Fruit fly (Drosophila melanogaster): Measurements from ENCODE around the gene CG11837.

Gene CG11837

DNA sequence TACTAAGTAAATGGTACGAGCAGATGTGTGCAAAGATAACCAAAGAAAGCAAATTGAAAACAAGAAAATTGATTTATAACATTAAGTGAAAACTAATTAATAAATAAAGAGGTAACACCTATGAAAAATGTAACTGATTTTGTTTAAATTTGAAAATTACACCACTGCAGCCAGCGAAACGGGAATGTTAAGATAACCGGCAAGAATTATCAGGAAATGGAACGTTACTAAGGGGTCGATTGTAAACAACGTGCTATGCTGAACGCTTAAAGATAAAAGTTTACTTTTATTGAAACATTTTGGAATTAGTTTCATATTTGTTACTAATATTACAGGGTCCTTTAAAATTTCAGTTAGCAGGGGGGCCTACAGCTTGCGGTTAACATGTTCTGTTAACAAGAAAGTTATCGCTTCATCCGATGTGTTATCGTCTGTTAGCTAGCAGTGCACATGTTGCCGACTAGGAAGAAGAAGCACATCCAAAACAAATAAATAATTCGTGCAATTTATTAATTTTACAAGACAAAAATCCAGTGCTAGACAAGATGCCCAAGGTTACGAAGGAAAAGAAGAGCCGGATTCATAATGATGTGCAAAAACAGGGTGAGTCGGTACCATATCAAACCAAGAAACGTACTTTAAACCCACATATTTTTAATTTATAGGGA is at the start of gene CG11837:
Gene CG11837, plus strand, starts transcription at position 439 of the 668 bp plus-strand sequence.
- TF ChIP-seq kay (GFP tag; ENCODE audit: borderline replicate concordance) (peak; percentile 91), Mnt (GFP tag; optimal IDR thresholded peaks at IDR 0.05) (peak; percentile 95), CG7101 (tag; optimal IDR thresholded peaks at IDR 0.05) (no peak)

dm6 chr3R:29000001-29000400 is 49.3 kb upstream of the CG11837 start:
- TF ChIP-seq cic (GFP tag; optimal IDR thresholded peaks at IDR 0.05) (no peak), cnc (optimal IDR thresholded peaks at IDR 0.05) (no peak), CG1620 (GFP tag; optimal IDR thresholded peaks at IDR 0.05) (no peak), CG33017 (tag; optimal IDR thresholded peaks at IDR 0.05) (no peak), Clk (GFP tag; optimal IDR thresholded peaks at IDR 0.05) (no peak), Crg-1 (GFP tag; optimal IDR thresholded peaks at IDR 0.05) (no peak), kay (GFP tag; ENCODE audit: borderline replicate concordance) (no peak), CG11617 (GFP tag; optimal IDR thresholded peaks at IDR 0.05) (no peak), CG5204 (GFP tag; optimal IDR thresholded peaks at IDR 0.05) (no peak), CG7101 (tag; optimal IDR thresholded peaks at IDR 0.05) (no peak), CG12768 (GFP tag; optimal IDR thresholded peaks at IDR 0.05) (no peak), CG7045 (GFP tag; optimal IDR thresholded peaks at IDR 0.05) (no peak), Hr96 (GFP tag; optimal IDR thresholded peaks at IDR 0.05) (no peak), ovo (GFP tag; optimal IDR thresholded peaks at IDR 0.05) (no peak), CG14711 (tag; optimal IDR thresholded peaks at IDR 0.05) (no peak), tj (GFP tag; optimal IDR thresholded peaks at IDR 0.05) (no peak)

DNA sequence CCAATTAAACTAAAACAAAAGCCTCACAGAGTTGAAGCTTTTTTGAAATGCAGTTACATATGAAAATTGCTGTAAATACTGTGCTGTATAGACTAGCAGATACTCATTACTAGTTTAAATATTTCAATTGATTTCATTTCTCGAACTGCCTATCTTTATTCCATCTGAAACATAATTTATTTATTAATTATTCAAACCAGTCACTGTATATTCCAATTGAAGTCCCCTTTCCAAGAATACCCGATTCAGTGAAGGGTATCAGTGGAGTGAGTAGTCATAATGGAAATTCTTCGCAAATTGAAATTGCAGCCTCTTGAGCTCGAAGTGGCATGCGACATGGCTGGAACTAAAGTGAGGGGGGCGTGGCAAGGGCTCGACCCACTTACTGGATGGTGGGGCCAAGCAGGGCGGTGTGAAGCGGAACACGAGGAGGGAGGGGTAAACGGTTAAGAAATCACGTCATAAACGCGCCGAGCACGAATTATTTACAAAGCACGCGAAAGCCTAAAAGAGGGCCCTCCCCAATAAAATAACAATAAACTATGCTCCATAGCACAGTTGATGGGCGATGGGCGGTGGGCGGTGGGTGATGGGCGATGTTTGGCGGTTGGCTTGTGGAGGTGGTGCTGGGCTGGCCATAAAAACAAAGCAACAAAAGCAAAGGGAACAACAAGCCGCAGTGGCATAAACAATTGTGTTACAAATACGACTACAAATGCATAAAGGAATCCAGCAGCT is 44.2 kb upstream of the CG11837 start:
- TF ChIP-seq bab1 (GFP tag; optimal IDR thresholded peaks at IDR 0.05) (peak; percentile 70), CG5204 (GFP tag; optimal IDR thresholded peaks at IDR 0.05) (no peak)

DNA sequence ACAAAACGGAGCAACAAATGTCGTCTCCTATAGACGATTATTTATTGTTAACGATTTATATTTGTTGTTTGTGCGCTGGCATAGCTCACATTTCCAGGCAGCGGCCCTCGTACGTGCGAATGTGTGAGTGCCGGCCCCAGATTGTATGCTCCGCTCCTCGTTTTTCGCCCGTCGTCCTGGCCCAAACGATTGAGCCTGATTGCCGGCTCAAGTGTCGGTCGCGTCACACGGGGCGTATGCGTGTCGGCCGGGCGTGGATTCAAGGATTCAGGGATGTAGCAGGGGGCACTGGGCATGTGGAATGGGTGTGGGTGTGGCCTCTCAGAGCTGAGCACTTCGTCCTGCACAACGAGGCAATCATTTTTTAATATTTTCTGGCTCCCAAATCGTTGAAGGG is 43.7 kb upstream of the CG11837 start:
- TF ChIP-seq ovo (GFP tag; optimal IDR thresholded peaks at IDR 0.05) (no peak), kay (GFP tag; ENCODE audit: borderline replicate concordance) (no peak), CG1620 (GFP tag; optimal IDR thresholded peaks at IDR 0.05) (no peak), toe (GFP tag; optimal IDR thresholded peaks at IDR 0.05) (no peak), Hr96 (GFP tag; optimal IDR thresholded peaks at IDR 0.05) (no peak), CG14711 (tag; optimal IDR thresholded peaks at IDR 0.05) (no peak), cnc (optimal IDR thresholded peaks at IDR 0.05) (no peak), CG11617 (GFP tag; optimal IDR thresholded peaks at IDR 0.05) (no peak), Clk (GFP tag; optimal IDR thresholded peaks at IDR 0.05) (no peak), cic (GFP tag; optimal IDR thresholded peaks at IDR 0.05) (no peak), Crg-1 (GFP tag; optimal IDR thresholded peaks at IDR 0.05) (no peak)

DNA sequence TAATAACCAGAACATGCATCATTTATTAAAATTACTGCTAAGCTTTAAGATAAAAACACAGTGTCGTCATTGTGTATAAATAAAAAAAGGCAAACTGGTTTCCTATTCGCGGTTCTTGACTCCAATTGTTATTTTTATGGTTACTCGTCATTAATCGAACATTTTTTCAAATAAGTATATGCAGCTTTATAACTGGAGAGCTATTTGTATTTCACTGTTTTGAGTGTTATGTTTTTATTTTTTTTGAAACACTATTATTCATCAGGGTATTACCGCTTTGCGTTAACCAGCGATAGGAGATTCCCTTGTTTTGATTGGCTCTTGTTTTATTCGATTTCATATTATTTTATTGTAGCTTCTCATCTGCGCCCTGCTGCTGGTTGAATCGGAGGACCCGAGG is 38.1 kb upstream of the CG11837 start:
- TF ChIP-seq Mnt (GFP tag; optimal IDR thresholded peaks at IDR 0.05) (no peak), CG33017 (tag; optimal IDR thresholded peaks at IDR 0.05) (no peak), bab1 (GFP tag; optimal IDR thresholded peaks at IDR 0.05) (no peak), Hr96 (GFP tag; optimal IDR thresholded peaks at IDR 0.05) (no peak), tj (GFP tag; optimal IDR thresholded peaks at IDR 0.05) (no peak), pad (GFP tag; optimal IDR thresholded peaks at IDR 0.05) (no peak), CG7045 (GFP tag; optimal IDR thresholded peaks at IDR 0.05) (no peak), cnc (optimal IDR thresholded peaks at IDR 0.05) (no peak), CG1620 (GFP tag; optimal IDR thresholded peaks at IDR 0.05) (no peak), toe (GFP tag; optimal IDR thresholded peaks at IDR 0.05) (no peak), Clk (GFP tag; optimal IDR thresholded peaks at IDR 0.05) (no peak), kay (GFP tag; ENCODE audit: borderline replicate concordance) (no peak), Crg-1 (GFP tag; optimal IDR thresholded peaks at IDR 0.05) (no peak), CG14711 (tag; optimal IDR thresholded peaks at IDR 0.05) (no peak), CG11617 (GFP tag; optimal IDR thresholded peaks at IDR 0.05) (no peak)

DNA sequence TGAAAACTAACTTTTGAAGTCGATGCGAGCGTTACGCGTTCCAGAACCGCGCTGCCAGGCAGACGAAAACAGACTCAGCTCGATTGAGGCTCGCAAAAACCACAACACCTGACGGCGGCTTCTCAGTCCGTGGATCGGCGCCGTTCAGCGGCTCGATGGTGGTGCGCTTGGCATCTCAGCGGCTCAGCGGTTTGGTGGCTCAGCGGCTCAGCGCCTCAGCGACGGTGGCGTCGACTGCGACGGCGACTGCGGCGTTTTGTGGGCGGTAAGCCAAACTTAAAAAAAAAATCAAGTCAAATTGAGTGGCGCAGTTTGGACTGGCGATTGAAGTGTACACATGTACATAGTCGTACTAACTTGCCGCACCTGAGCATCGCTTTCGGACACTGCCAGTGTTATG is 28.9 kb upstream of the CG11837 start, which contains the start of gene wat:
Gene wat, minus strand, starts transcription at position 41 of the 400 bp plus-strand sequence.
- TF ChIP-seq CG11617 (GFP tag; optimal IDR thresholded peaks at IDR 0.05) (no peak), CG7045 (GFP tag; optimal IDR thresholded peaks at IDR 0.05) (no peak), Mnt (GFP tag; optimal IDR thresholded peaks at IDR 0.05) (no peak), CG14711 (tag; optimal IDR thresholded peaks at IDR 0.05) (no peak), Hr96 (GFP tag; optimal IDR thresholded peaks at IDR 0.05) (no peak), Crg-1 (GFP tag; optimal IDR thresholded peaks at IDR 0.05) (no peak), CG33017 (tag; optimal IDR thresholded peaks at IDR 0.05) (no peak), CG12768 (GFP tag; optimal IDR thresholded peaks at IDR 0.05) (no peak), cic (GFP tag; optimal IDR thresholded peaks at IDR 0.05) (no peak), tj (GFP tag; optimal IDR thresholded peaks at IDR 0.05) (no peak), CG1620 (GFP tag; optimal IDR thresholded peaks at IDR 0.05) (no peak)

DNA sequence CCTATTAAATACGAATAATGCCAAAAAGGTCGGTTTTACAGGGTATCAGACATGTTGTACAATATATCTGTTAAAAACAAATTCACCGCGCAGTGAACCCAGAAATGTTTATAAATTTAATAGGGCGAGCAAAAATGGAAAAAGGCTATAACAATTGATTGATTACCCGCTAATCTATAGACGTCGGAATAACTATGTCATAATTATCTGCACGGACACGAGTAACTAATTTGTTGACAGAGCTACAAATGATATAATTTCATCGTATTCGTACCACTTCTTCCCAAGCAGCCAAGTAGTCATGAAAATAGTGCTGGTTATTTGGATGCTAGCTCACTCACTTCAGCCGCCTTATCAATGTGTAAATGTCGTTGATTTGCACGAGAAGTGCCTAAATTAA is 24.6 kb upstream of the CG11837 start, which contains the start of gene CG14518:
Gene CG14518, plus strand, starts transcription at position 301 of the 400 bp plus-strand sequence.
- TF ChIP-seq toe (GFP tag; optimal IDR thresholded peaks at IDR 0.05) (no peak), cnc (optimal IDR thresholded peaks at IDR 0.05) (no peak), CG33017 (tag; optimal IDR thresholded peaks at IDR 0.05) (no peak), CG14711 (tag; optimal IDR thresholded peaks at IDR 0.05) (no peak), cic (GFP tag; optimal IDR thresholded peaks at IDR 0.05) (no peak), CG5204 (GFP tag; optimal IDR thresholded peaks at IDR 0.05) (no peak), CG7101 (tag; optimal IDR thresholded peaks at IDR 0.05) (no peak), bab1 (GFP tag; optimal IDR thresholded peaks at IDR 0.05) (no peak), CG1620 (GFP tag; optimal IDR thresholded peaks at IDR 0.05) (no peak), Clk (GFP tag; optimal IDR thresholded peaks at IDR 0.05) (no peak), Hr96 (GFP tag; optimal IDR thresholded peaks at IDR 0.05) (no peak)
